Worm (Caenorhabditis elegans) whole organism, L4 larva: ENCODE results near the gene nlp-63.

Experiments used
- F26F4.8 ChIP-seq: fragments of 200-800 bp; sonication (Bioruptor generic); conservative IDR thresholded peaks from 2 replicates; pipeline ENCODE4 v1.3.6; 2022; ENCODE audit warnings: missing genetic modification characterization, missing compliant biosample characterization
- F37D6.2 ChIP-seq: sonication (generic microtip); optimal IDR thresholded peaks from 2 replicates; lab custom pipeline; 2016; ENCODE audit warnings: mild to moderate bottlenecking, missing genetic modification characterization, missing compliant biosample characterization
- T20F7.1 ChIP-seq: fragments of 200-800 bp; sonication (Bioruptor generic); optimal IDR thresholded peaks from 2 replicates; lab custom pipeline; 2018; ENCODE audit warnings: mild to moderate bottlenecking, missing genetic modification characterization, missing compliant biosample characterization
- Y48G9A.11 ChIP-seq: fragments of 200-800 bp; sonication (Bioruptor generic); IDR thresholded peaks from 2 replicates; pipeline ENCODE4 v1.3.6; 2022; ENCODE audit warnings: missing genetic modification reagents, missing genetic modification characterization, missing compliant biosample characterization
- Y75B8A.6 ChIP-seq: fragments of 200-800 bp; sonication (Bioruptor generic); IDR thresholded peaks from 2 replicates; pipeline ENCODE4 v1.3.6; 2022; ENCODE audit warnings: missing genetic modification reagents, missing genetic modification characterization, missing compliant biosample characterization
- aha-1 ChIP-seq: fragments of 150-350 bp; peaks from one replicate; lab custom pipeline; 2014; ENCODE audit warnings: missing biosample characterization, missing genetic modification characterization
- aly-2 ChIP-seq: sonication (generic microtip); optimal IDR thresholded peaks from 2 replicates; lab custom pipeline; 2018; ENCODE audit warnings: missing biosample characterization, missing genetic modification characterization
- ama-1 ChIP-seq: fragments of 150-350 bp; optimal IDR thresholded peaks from 2 replicates; lab custom pipeline; 2014; ENCODE audit warnings: inconsistent platforms, mixed read lengths
- arid-1 ChIP-seq: fragments of 200-800 bp; sonication (Bioruptor generic); conservative IDR thresholded peaks from 2 replicates; pipeline ENCODE4 v1.3.6; 2022; ENCODE audit warnings: missing genetic modification reagents, missing genetic modification characterization, missing compliant biosample characterization
- ceh-28 ChIP-seq: fragments of 150-350 bp; optimal IDR thresholded peaks from 2 replicates; lab custom pipeline; 2014; ENCODE audit warnings: missing biosample characterization, missing genetic modification reagents, missing genetic modification characterization
- ceh-44 ChIP-seq: fragments of 200-800 bp; sonication (Bioruptor generic); IDR thresholded peaks from 2 replicates; pipeline ENCODE4 v1.3.6; 2022; ENCODE audit warnings: missing genetic modification reagents, missing genetic modification characterization, missing compliant biosample characterization
- cey-2 ChIP-seq: sonication (generic microtip); optimal IDR thresholded peaks from 3 replicates; lab custom pipeline; 2017; ENCODE audit warnings: missing genetic modification characterization, mild to moderate bottlenecking, missing compliant biosample characterization, antibody characterized with exemption, borderline replicate concordance; ENCODE audit not compliant: insufficient read depth
- ctbp-1 ChIP-seq: fragments of 200-800 bp; sonication (Bioruptor generic); IDR thresholded peaks from 2 replicates; pipeline ENCODE4 v1.3.6; 2022; ENCODE audit warnings: missing genetic modification reagents, missing genetic modification characterization, missing compliant biosample characterization
- daf-16 ChIP-seq, 3 experiments: sonication (generic microtip); optimal IDR thresholded peaks; 2 replicates each; lab custom pipeline; 2016 to 2017; ENCODE audit warnings: missing genetic modification characterization in 3 of 3, missing genetic modification reagents in 3 of 3, mild to moderate bottlenecking in 2 of 3, missing compliant biosample characterization in 2 of 3, missing biosample characterization in 1 of 3, moderate library complexity in 1 of 3
- daf-19 ChIP-seq: fragments of 200-800 bp; sonication (Bioruptor generic); conservative IDR thresholded peaks from 2 replicates; pipeline ENCODE4 v1.3.6; 2022; ENCODE audit warnings: missing genetic modification characterization, missing compliant biosample characterization
- dmd-9 ChIP-seq: fragments of 200-800 bp; sonication (Bioruptor generic); IDR thresholded peaks from 2 replicates; pipeline ENCODE4 v1.3.6; 2022; ENCODE audit warnings: missing genetic modification reagents, missing genetic modification characterization, missing compliant biosample characterization
- dve-1 ChIP-seq: sonication (generic microtip); optimal IDR thresholded peaks from 2 replicates; lab custom pipeline; 2017; ENCODE audit warnings: antibody characterized with exemption, mild to moderate bottlenecking, missing genetic modification characterization, missing compliant biosample characterization; ENCODE audit not compliant: insufficient read depth
- fkh-10 ChIP-seq: fragments of 150-350 bp; optimal IDR thresholded peaks from 2 replicates; lab custom pipeline; 2014; ENCODE audit warnings: missing biosample characterization, missing genetic modification reagents, missing genetic modification characterization
- gei-8 ChIP-seq: fragments of 200-800 bp; sonication (Bioruptor generic); optimal IDR thresholded peaks from 2 replicates; lab custom pipeline; 2018; ENCODE audit warnings: mild to moderate bottlenecking, missing genetic modification characterization, missing compliant biosample characterization
- hif-1 ChIP-seq, 2 experiments: sonication (generic microtip); optimal IDR thresholded peaks; 2 replicates each; lab custom pipeline; 2016 to 2017; ENCODE audit warnings: missing compliant biosample characterization in 2 of 2, missing genetic modification characterization in 2 of 2, missing genetic modification reagents in 2 of 2, missing genotype in 2 of 2, mild to moderate bottlenecking in 1 of 2
- hlh-30 ChIP-seq: sonication (generic microtip); optimal IDR thresholded peaks from 2 replicates; lab custom pipeline; 2017; ENCODE audit warnings: antibody characterized with exemption, mild to moderate bottlenecking, missing genetic modification characterization, missing compliant biosample characterization; ENCODE audit not compliant: insufficient read depth
- hmg-1.1 ChIP-seq: fragments of 200-800 bp; sonication (Bioruptor generic); IDR thresholded peaks from 2 replicates; pipeline ENCODE4 v1.3.6; 2022; ENCODE audit warnings: missing genetic modification reagents, missing genetic modification characterization, missing compliant biosample characterization
- jun-1 ChIP-seq: fragments of 150-350 bp; optimal IDR thresholded peaks from 2 replicates; lab custom pipeline; 2014; ENCODE audit warnings: missing biosample characterization, missing genetic modification reagents, missing genetic modification characterization
- lim-7 ChIP-seq: fragments of 200-800 bp; sonication (Bioruptor generic); IDR thresholded peaks from 2 replicates; pipeline ENCODE4 v1.3.6; 2022; ENCODE audit warnings: missing genetic modification characterization, missing compliant biosample characterization
- lin-1 ChIP-seq: fragments of 200-800 bp; sonication (Bioruptor generic); IDR thresholded peaks from 2 replicates; pipeline ENCODE4 v1.3.6; 2022; ENCODE audit warnings: missing genetic modification reagents, missing genetic modification characterization, missing compliant biosample characterization
- lir-3 ChIP-seq: sonication (generic microtip); optimal IDR thresholded peaks from 2 replicates; lab custom pipeline; 2016; ENCODE audit warnings: mild to moderate bottlenecking, missing genetic modification characterization, missing compliant biosample characterization
- madf-9 ChIP-seq: fragments of 200-800 bp; sonication (Bioruptor generic); conservative IDR thresholded peaks from 2 replicates; pipeline ENCODE4 v1.3.6; 2022; ENCODE audit warnings: missing genetic modification reagents, missing genetic modification characterization, missing compliant biosample characterization
- mes-2 ChIP-seq: sonication (generic microtip); optimal IDR thresholded peaks from 2 replicates; lab custom pipeline; 2016; ENCODE audit warnings: missing genotype, mild to moderate bottlenecking, missing genetic modification characterization, missing compliant biosample characterization; ENCODE audit not compliant: poor library complexity, severe bottlenecking
- mxl-3 ChIP-seq: fragments of 200-800 bp; sonication (Bioruptor generic); optimal IDR thresholded peaks from 2 replicates; lab custom pipeline; 2018; ENCODE audit warnings: mild to moderate bottlenecking, missing genetic modification characterization, missing compliant biosample characterization
- nhr-10 ChIP-seq: fragments of 150-350 bp; optimal IDR thresholded peaks from 2 replicates; lab custom pipeline; 2014; ENCODE audit warnings: missing biosample characterization, missing genetic modification characterization
- nhr-102 ChIP-seq: sonication (generic microtip); optimal IDR thresholded peaks from 2 replicates; lab custom pipeline; 2016; ENCODE audit warnings: mild to moderate bottlenecking, missing genetic modification characterization, moderate library complexity, missing compliant biosample characterization
- nhr-111 ChIP-seq: fragments of 200-800 bp; sonication (Bioruptor generic); optimal IDR thresholded peaks from 2 replicates; lab custom pipeline; 2018; ENCODE audit warnings: mild to moderate bottlenecking, missing genetic modification characterization, missing compliant biosample characterization
- nhr-237 ChIP-seq: sonication (generic microtip); optimal IDR thresholded peaks from 2 replicates; lab custom pipeline; 2017; ENCODE audit warnings: missing biosample characterization, missing genetic modification characterization
- nhr-25 ChIP-seq: sonication (generic microtip); optimal IDR thresholded peaks from 2 replicates; lab custom pipeline; 2017; ENCODE audit warnings: missing genetic modification characterization, mild to moderate bottlenecking, missing compliant biosample characterization, antibody characterized with exemption, moderate library complexity, borderline replicate concordance; ENCODE audit not compliant: insufficient read depth
- nhr-41 ChIP-seq: fragments of 200-800 bp; sonication (Bioruptor generic); IDR thresholded peaks from 2 replicates; pipeline ENCODE4 v1.3.6; 2022; ENCODE audit warnings: missing genetic modification reagents, missing genetic modification characterization, missing compliant biosample characterization
- nhr-48 ChIP-seq: sonication (generic microtip); optimal IDR thresholded peaks from 2 replicates; lab custom pipeline; 2016; ENCODE audit warnings: mild to moderate bottlenecking, missing genetic modification characterization, missing compliant biosample characterization
- nhr-6 ChIP-seq: fragments of 150-350 bp; optimal IDR thresholded peaks from 2 replicates; lab custom pipeline; 2014; ENCODE audit warnings: missing biosample characterization, missing genetic modification characterization
- nhr-77 ChIP-seq: fragments of 150-350 bp; optimal IDR thresholded peaks from 2 replicates; lab custom pipeline; 2014; ENCODE audit warnings: missing biosample characterization, missing genetic modification characterization
- set-16 ChIP-seq: fragments of 200-800 bp; sonication (Bioruptor generic); IDR thresholded peaks from 2 replicates; pipeline ENCODE4 v1.3.6; 2022; ENCODE audit warnings: missing genetic modification reagents, missing genetic modification characterization, missing compliant biosample characterization
- unc-39 ChIP-seq: sonication (generic microtip); optimal IDR thresholded peaks from 2 replicates; lab custom pipeline; 2017; ENCODE audit warnings: missing biosample characterization, missing genetic modification characterization
- unc-62 ChIP-seq, 3 experiments: fragments of 150-350 bp in 1 of 3; sonication (generic microtip); optimal IDR thresholded peaks in 2 of 3; peaks in 1 of 3; 1 replicate in 1 of 3; 2 replicates in 2 of 3; lab custom pipeline; 2014 to 2017; ENCODE audit warnings: missing biosample characterization in 3 of 3, missing genetic modification characterization in 3 of 3, missing genetic modification reagents in 3 of 3, missing genotype in 1 of 3
- zfp-3 ChIP-seq: fragments of 200-800 bp; sonication (Bioruptor generic); conservative IDR thresholded peaks from 2 replicates; pipeline ENCODE4 v1.3.6; 2022; ENCODE audit warnings: missing genetic modification reagents, missing genetic modification characterization, missing compliant biosample characterization
- zip-2 ChIP-seq: fragments of 150-350 bp; optimal IDR thresholded peaks from 2 replicates; lab custom pipeline; 2014; ENCODE audit warnings: missing biosample characterization, missing genetic modification characterization

The nlp-63 gene

DNA sequence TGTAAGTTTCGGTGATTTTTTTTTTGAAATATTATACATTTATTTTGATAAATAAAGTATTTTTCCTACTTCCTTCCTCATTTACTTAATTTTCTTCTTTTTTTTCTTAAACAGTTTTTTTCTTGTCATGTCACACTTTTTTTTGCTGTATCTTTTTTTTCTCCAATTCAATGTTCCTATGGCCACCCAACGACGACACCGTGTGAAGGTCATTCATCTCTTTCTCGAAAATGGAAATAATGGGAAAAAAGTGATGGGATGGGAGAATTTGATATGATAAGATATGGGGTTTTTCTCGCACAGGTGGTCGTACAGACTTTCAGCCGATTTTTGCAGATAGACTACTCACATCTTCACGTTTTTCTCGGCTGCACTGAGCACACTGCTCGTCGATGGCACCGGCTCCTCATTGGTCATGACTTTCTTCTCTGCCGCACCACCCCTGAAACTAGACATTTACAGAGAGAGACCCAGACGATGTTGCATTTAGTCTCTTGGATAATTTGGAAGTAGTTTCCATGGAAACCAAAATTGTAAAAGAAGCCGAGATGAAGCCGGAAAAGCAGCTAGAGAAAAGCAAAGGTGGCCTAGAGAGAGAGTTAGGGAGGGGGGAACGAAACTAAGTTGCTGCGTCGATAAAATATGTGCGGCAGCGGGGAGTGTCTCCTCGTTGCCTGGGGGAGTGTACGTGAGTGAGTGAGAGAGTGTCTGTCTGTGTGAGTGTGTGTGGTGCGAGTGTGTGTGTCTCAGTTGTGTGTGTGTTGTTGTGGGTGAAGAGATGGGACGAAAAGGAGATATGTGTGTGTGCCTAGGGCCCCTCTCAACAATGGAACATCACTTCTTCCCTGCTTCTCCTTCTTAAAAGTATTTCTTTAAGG is 13.9 kb downstream of the nlp-63 start, which contains the start of gene daf-19 (continued):
- TF ChIP-seq ctbp-1 (GFP tag; lab: Robert Waterston, UW) (no peak), zfp-3 (GFP tag; lab: Robert Waterston, UW) (no peak), fkh-10 (GFP tag; lab: Kevin White, UChicago) (peak; percentile 5), ama-1 (lab: Kevin White, UChicago) (peak; percentile 71), zip-2 (tag; lab: Kevin White, UChicago) (no peak), aha-1 (peak; percentile 91), nhr-111 (GFP tag; lab: Kevin White, UChicago) (no peak), nhr-237 (tag; lab: Kevin White, UChicago) (no peak), dve-1 (peak; percentile 32), madf-9 (GFP tag; lab: Robert Waterston, UW) (peak; percentile 22; the same call in 1 of the 2 replicates), hif-1 (tag; optimal IDR thresholded peaks at IDR 0.05; lab: Kevin White, UChicago) (peak in 1 of 2 experiments; percentile 63), jun-1 (tag; lab: Kevin White, UChicago) (no peak), nhr-6 (tag; lab: Kevin White, UChicago) (peak; percentile 32), mes-2 (peak; percentile 65), cey-2 (peak; percentile 68), set-16 (GFP tag; lab: Robert Waterston, UW) (peak; percentile 51; the same call in 1 of the 2 replicates), nhr-41 (GFP tag; lab: Robert Waterston, UW) (no peak), dmd-9 (no peak), nhr-10 (tag; lab: Kevin White, UChicago) (no peak), daf-16 (GFP tag; optimal IDR thresholded peaks at IDR 0.05; lab: Kevin White, UChicago) (no peak), daf-16 (tag; optimal IDR thresholded peaks at IDR 0.05; lab: Kevin White, UChicago) (peak; percentile 43), nhr-77 (peak; percentile 48), lin-1 (GFP tag; lab: Robert Waterston, UW) (no peak; the same call in 1 of the 2 replicates), F26F4.8 (no peak), Y48G9A.11 (GFP tag; lab: Robert Waterston, UW) (no peak), hlh-30 (tag; lab: Kevin White, UChicago) (peak; percentile 57), hmg-1.1 (peak; percentile 79), lir-3 (no peak), ceh-28 (no peak), nhr-102 (no peak), ceh-44 (GFP tag; lab: Robert Waterston, UW) (no peak), aly-2 (tag; lab: Kevin White, UChicago) (no peak), Y75B8A.6 (no peak), nhr-25 (tag; lab: Kevin White, UChicago) (no peak), arid-1 (GFP tag; lab: Robert Waterston, UW) (no peak; the same call in 1 of the 2 replicates), unc-39 (no peak), gei-8 (GFP tag; lab: Kevin White, UChicago) (no peak), nhr-48 (no peak), daf-19 (GFP tag; lab: Robert Waterston, UW) (no peak), mxl-3 (GFP tag; lab: Kevin White, UChicago) (peak; percentile 40), lim-7 (GFP tag; lab: Robert Waterston, UW) (no peak), T20F7.1 (no peak), unc-62 (GFP tag; optimal IDR thresholded peaks at IDR 0.05 in 1 of 2; lab: Kevin White, UChicago) (peak in 1 of 2 experiments; percentile 7), unc-62 (tag; optimal IDR thresholded peaks at IDR 0.05; lab: Kevin White, UChicago) (no peak), F37D6.2 (tag; lab: Kevin White, UChicago) (peak; percentile 50)
